Worm (Caenorhabditis elegans) whole organism, L4/young adult: Measurements from ENCODE around the gene Y70C5A.2.

Experiments used
- W03F9.2 ChIP-seq: fragments of 150-350 bp; optimal IDR thresholded peaks from 2 replicates; lab custom pipeline; 2014; ENCODE audit warnings: missing biosample characterization, missing genetic modification characterization
- dao-5 ChIP-seq: sonication (generic microtip); optimal IDR thresholded peaks from 2 replicates; lab custom pipeline; 2016; ENCODE audit warnings: missing genotype, missing genetic modification characterization, moderate library complexity, missing compliant biosample characterization

- no peak for TF ChIP-seq W03F9.2 (tag; lab: Kevin White, UChicago)
- no peak for TF ChIP-seq dao-5
Observed at ce11 chrV:16610094-16610493, 12.9 kb downstream of the Y70C5A.2 start.
